Fruit fly (Drosophila melanogaster) whole organism, embryonic: ENCODE results near the gene Pax.

Source experiments
- Atf6 ChIP-seq: fragments of 200-800 bp; sonication (Bioruptor generic); IDR thresholded peaks from 2 replicates; pipeline ENCODE4 v1.3.6; 2022; ENCODE audit warnings: missing biosample characterization, missing genetic modification characterization
- Bteb2 ChIP-seq: fragments of 200-800 bp; sonication (Bioruptor generic); optimal IDR thresholded peaks from 2 replicates; lab custom pipeline; 2016; ENCODE audit warnings: missing biosample characterization, missing genetic modification characterization
- CG10654 ChIP-seq: fragments of 200-800 bp; sonication (Bioruptor generic); optimal IDR thresholded peaks from 2 replicates; lab custom pipeline; 2016; ENCODE audit warnings: missing biosample characterization, missing genetic modification characterization
- CG11560 ChIP-seq: fragments of 200-800 bp; sonication (Bioruptor generic); IDR thresholded peaks from 3 replicates; pipeline ENCODE4 v1.3.6; 2022; ENCODE audit warnings: missing biosample characterization, missing genetic modification characterization
- CG1233 ChIP-seq: fragments of 200-800 bp; sonication (Bioruptor generic); optimal IDR thresholded peaks from 4 replicates; lab custom pipeline; 2018; ENCODE audit warnings: missing biosample characterization, mild to moderate bottlenecking, missing genetic modification characterization
- CG12659 ChIP-seq: fragments of 200-800 bp; sonication (Bioruptor generic); optimal IDR thresholded peaks from 3 replicates; lab custom pipeline; 2017; ENCODE audit warnings: mild to moderate bottlenecking, missing biosample characterization, missing genetic modification reagents, missing genetic modification characterization
- CG13296 ChIP-seq: fragments of 200-800 bp; sonication (Bioruptor generic); optimal IDR thresholded peaks from 3 replicates; lab custom pipeline; 2018; ENCODE audit warnings: missing biosample characterization, mild to moderate bottlenecking, missing genetic modification characterization
- CG14667 ChIP-seq: fragments of 200-800 bp; sonication (Bioruptor generic); IDR thresholded peaks from 2 replicates; pipeline ENCODE4 v1.3.6; 2022; ENCODE audit warnings: missing biosample characterization, missing genetic modification characterization
- CG14965 ChIP-seq: fragments of 200-800 bp; sonication (Bioruptor generic); optimal IDR thresholded peaks from 2 replicates; lab custom pipeline; 2016; ENCODE audit warnings: missing biosample characterization, missing genetic modification characterization, borderline replicate concordance
- CG1647 ChIP-seq: fragments of 200-800 bp; sonication (Bioruptor generic); optimal IDR thresholded peaks from 3 replicates; lab custom pipeline; 2016; ENCODE audit warnings: missing biosample characterization, missing genetic modification characterization
- CG16815 ChIP-seq: fragments of 200-800 bp; sonication (Bioruptor generic); optimal IDR thresholded peaks from 3 replicates; lab custom pipeline; 2017; ENCODE audit warnings: missing biosample characterization, mild to moderate bottlenecking, missing genetic modification characterization
- CG17361 ChIP-seq: fragments of 200-800 bp; sonication (Bioruptor generic); IDR thresholded peaks from 3 replicates; pipeline ENCODE4 v1.3.6; 2022; ENCODE audit warnings: missing biosample characterization, missing genetic modification characterization
- CG17568 ChIP-seq: fragments of 200-800 bp; sonication (Bioruptor generic); optimal IDR thresholded peaks from 2 replicates; lab custom pipeline; 2018; ENCODE audit warnings: missing biosample characterization, mild to moderate bottlenecking, missing genetic modification characterization, moderate library complexity
- CG17829 ChIP-seq: fragments of 200-800 bp; optimal IDR thresholded peaks from 2 replicates; lab custom pipeline; 2019; ENCODE audit warnings: missing biosample characterization, mild to moderate bottlenecking, missing genetic modification characterization, moderate library complexity
- CG18764 ChIP-seq: fragments of 200-800 bp; sonication (Bioruptor generic); optimal IDR thresholded peaks from 3 replicates; lab custom pipeline; 2016; ENCODE audit warnings: missing biosample characterization, missing genetic modification characterization
- CG2129 ChIP-seq: fragments of 200-800 bp; sonication (Bioruptor generic); IDR thresholded peaks from 2 replicates; pipeline ENCODE4 v1.3.6; 2022; ENCODE audit warnings: missing biosample characterization, missing genetic modification characterization; ENCODE audit not compliant: partially characterized antibody
- CG31224 ChIP-seq: fragments of 200-800 bp; sonication (Bioruptor generic); IDR thresholded peaks from 2 replicates; pipeline ENCODE4 v1.3.6; 2022; ENCODE audit warnings: missing biosample characterization, missing genetic modification characterization
- CG33213 ChIP-seq: fragments of 200-800 bp; sonication (Bioruptor generic); optimal IDR thresholded peaks from 3 replicates; lab custom pipeline; 2016; ENCODE audit warnings: missing biosample characterization, missing genetic modification characterization
- CG4820 ChIP-seq: fragments of 200-800 bp; sonication (Bioruptor generic); optimal IDR thresholded peaks from 3 replicates; lab custom pipeline; 2016; ENCODE audit warnings: missing biosample characterization, missing genetic modification characterization
- CG6765 ChIP-seq: fragments of 200-800 bp; sonication (Bioruptor generic); optimal IDR thresholded peaks from 3 replicates; lab custom pipeline; 2017; ENCODE audit warnings: missing biosample characterization, mild to moderate bottlenecking, missing genetic modification characterization
- CG7372 ChIP-seq: fragments of 200-800 bp; sonication (Bioruptor generic); IDR thresholded peaks from 2 replicates; pipeline ENCODE4 v1.3.6; 2022; ENCODE audit warnings: missing biosample characterization, missing genetic modification characterization
- CG9817 ChIP-seq: fragments of 200-800 bp; sonication (Bioruptor generic); optimal IDR thresholded peaks from 2 replicates; lab custom pipeline; 2018; ENCODE audit warnings: missing biosample characterization, mild to moderate bottlenecking, missing genetic modification characterization, moderate library complexity
- CG9876 ChIP-seq: fragments of 200-800 bp; sonication (Bioruptor generic); optimal IDR thresholded peaks from 2 replicates; lab custom pipeline; 2016; ENCODE audit warnings: missing biosample characterization, missing genetic modification characterization
- CHES-1-like ChIP-seq: fragments of 200-800 bp; sonication (Bioruptor generic); optimal IDR thresholded peaks from 2 replicates; lab custom pipeline; 2016; ENCODE audit warnings: missing biosample characterization, missing genetic modification characterization
- Dp ChIP-seq: fragments of 200-800 bp; sonication (Bioruptor generic); optimal IDR thresholded peaks from 2 replicates; lab custom pipeline; 2018; ENCODE audit warnings: missing biosample characterization, mild to moderate bottlenecking, missing genetic modification characterization, moderate library complexity
- Dref ChIP-seq: fragments of 200-800 bp; sonication (Bioruptor generic); IDR thresholded peaks from 2 replicates; pipeline ENCODE4 v1.3.6; 2022; ENCODE audit warnings: missing biosample characterization, missing genetic modification characterization
- Ets97D ChIP-seq: fragments of 200-800 bp; sonication (Bioruptor generic); optimal IDR thresholded peaks from 3 replicates; lab custom pipeline; 2016; ENCODE audit warnings: missing biosample characterization, missing genetic modification characterization
- Mad ChIP-seq: fragments of 200-800 bp; sonication (Bioruptor generic); optimal IDR thresholded peaks from 2 replicates; lab custom pipeline; 2016; ENCODE audit warnings: missing biosample characterization, missing genetic modification characterization
- Max ChIP-seq: fragments of 200-800 bp; sonication (Bioruptor generic); optimal IDR thresholded peaks from 2 replicates; lab custom pipeline; 2016; ENCODE audit warnings: missing biosample characterization, mild to moderate bottlenecking, missing genetic modification characterization
- NK7.1 ChIP-seq: fragments of 200-800 bp; sonication (Bioruptor generic); optimal IDR thresholded peaks from 3 replicates; lab custom pipeline; 2016; ENCODE audit warnings: missing biosample characterization, missing genetic modification characterization
- Sox100B ChIP-seq: fragments of 200-800 bp; sonication (Bioruptor generic); optimal IDR thresholded peaks from 3 replicates; lab custom pipeline; 2018; ENCODE audit warnings: missing biosample characterization, mild to moderate bottlenecking, missing genetic modification characterization
- bigmax ChIP-seq: fragments of 200-800 bp; sonication (Bioruptor generic); optimal IDR thresholded peaks from 2 replicates; lab custom pipeline; 2018; ENCODE audit warnings: missing biosample characterization, mild to moderate bottlenecking, missing genetic modification characterization
- bowl ChIP-seq: fragments of 200-800 bp; sonication (Bioruptor generic); IDR thresholded peaks from 2 replicates; pipeline ENCODE4 v1.3.6; 2022; ENCODE audit warnings: missing biosample characterization, missing genetic modification characterization
- corto ChIP-seq: fragments of 200-800 bp; sonication (Bioruptor generic); optimal IDR thresholded peaks from 2 replicates; lab custom pipeline; 2016; ENCODE audit warnings: missing biosample characterization, mild to moderate bottlenecking, missing genetic modification characterization, moderate library complexity
- crc ChIP-seq: fragments of 200-800 bp; sonication (Bioruptor generic); optimal IDR thresholded peaks from 2 replicates; lab custom pipeline; 2016; ENCODE audit warnings: missing biosample characterization, missing genetic modification characterization
- dan ChIP-seq: fragments of 200-800 bp; sonication (Bioruptor generic); IDR thresholded peaks from 2 replicates; pipeline ENCODE4 v1.3.6; 2022; ENCODE audit warnings: missing biosample characterization, missing genetic modification characterization
- fd64A ChIP-seq: fragments of 200-800 bp; sonication (Bioruptor generic); optimal IDR thresholded peaks from 3 replicates; lab custom pipeline; 2018; ENCODE audit warnings: missing biosample characterization, mild to moderate bottlenecking, missing genetic modification characterization
- gem ChIP-seq: fragments of 200-800 bp; sonication (Bioruptor generic); optimal IDR thresholded peaks from 2 replicates; lab custom pipeline; 2019; ENCODE audit warnings: missing biosample characterization, mild to moderate bottlenecking, missing genetic modification characterization, moderate library complexity
- insv ChIP-seq, 2 experiments: fragments of 200-800 bp; sonication (Bioruptor generic); optimal IDR thresholded peaks; 3 replicates each; lab custom pipeline; 2016 to 2018; ENCODE audit warnings: missing biosample characterization in 2 of 2, missing genetic modification characterization in 2 of 2
- klu ChIP-seq: fragments of 200-800 bp; sonication (Bioruptor generic); IDR thresholded peaks from 2 replicates; pipeline ENCODE4 v1.3.6; 2022; ENCODE audit warnings: missing biosample characterization, missing genetic modification characterization
- nau ChIP-seq: fragments of 200-800 bp; sonication (Bioruptor generic); optimal IDR thresholded peaks from 3 replicates; lab custom pipeline; 2017; ENCODE audit warnings: missing biosample characterization, mild to moderate bottlenecking, missing genetic modification characterization, missing genetic modification reagents
- peb ChIP-seq: fragments of 200-800 bp; sonication (Bioruptor generic); IDR thresholded peaks from 2 replicates; pipeline ENCODE4 v1.3.6; 2022; ENCODE audit warnings: missing biosample characterization, missing genetic modification characterization
- pfk ChIP-seq: fragments of 200-800 bp; sonication (Bioruptor generic); optimal IDR thresholded peaks from 2 replicates; lab custom pipeline; 2018; ENCODE audit warnings: missing biosample characterization, mild to moderate bottlenecking, missing genetic modification characterization, moderate library complexity
- repo ChIP-seq: fragments of 200-800 bp; sonication (Bioruptor generic); optimal IDR thresholded peaks from 2 replicates; lab custom pipeline; 2016; ENCODE audit warnings: missing biosample characterization, missing genetic modification characterization
- rib ChIP-seq: fragments of 200-800 bp; sonication (Bioruptor generic); IDR thresholded peaks from 2 replicates; pipeline ENCODE4 v1.3.6; 2022; ENCODE audit warnings: missing biosample characterization, missing genetic modification characterization
- sisA ChIP-seq: fragments of 200-800 bp; sonication (Bioruptor generic); IDR thresholded peaks from 2 replicates; pipeline ENCODE4 v1.3.6; 2022; ENCODE audit warnings: missing biosample characterization, missing genetic modification characterization
- so ChIP-seq: fragments of 200-800 bp; sonication (Bioruptor generic); IDR thresholded peaks from 3 replicates; pipeline ENCODE4 v1.3.6; 2022; ENCODE audit warnings: missing biosample characterization, missing genetic modification characterization
- usp ChIP-seq: fragments of >200 bp; optimal IDR thresholded peaks from 2 replicates; lab custom pipeline; 2017; ENCODE audit warnings: missing biosample characterization, missing genetic modification characterization
- wor ChIP-seq: fragments of 200-800 bp; sonication (Bioruptor generic); IDR thresholded peaks from 2 replicates; pipeline ENCODE4 v1.3.6; 2022; ENCODE audit warnings: missing biosample characterization, missing genetic modification characterization

Gene Pax

DNA sequence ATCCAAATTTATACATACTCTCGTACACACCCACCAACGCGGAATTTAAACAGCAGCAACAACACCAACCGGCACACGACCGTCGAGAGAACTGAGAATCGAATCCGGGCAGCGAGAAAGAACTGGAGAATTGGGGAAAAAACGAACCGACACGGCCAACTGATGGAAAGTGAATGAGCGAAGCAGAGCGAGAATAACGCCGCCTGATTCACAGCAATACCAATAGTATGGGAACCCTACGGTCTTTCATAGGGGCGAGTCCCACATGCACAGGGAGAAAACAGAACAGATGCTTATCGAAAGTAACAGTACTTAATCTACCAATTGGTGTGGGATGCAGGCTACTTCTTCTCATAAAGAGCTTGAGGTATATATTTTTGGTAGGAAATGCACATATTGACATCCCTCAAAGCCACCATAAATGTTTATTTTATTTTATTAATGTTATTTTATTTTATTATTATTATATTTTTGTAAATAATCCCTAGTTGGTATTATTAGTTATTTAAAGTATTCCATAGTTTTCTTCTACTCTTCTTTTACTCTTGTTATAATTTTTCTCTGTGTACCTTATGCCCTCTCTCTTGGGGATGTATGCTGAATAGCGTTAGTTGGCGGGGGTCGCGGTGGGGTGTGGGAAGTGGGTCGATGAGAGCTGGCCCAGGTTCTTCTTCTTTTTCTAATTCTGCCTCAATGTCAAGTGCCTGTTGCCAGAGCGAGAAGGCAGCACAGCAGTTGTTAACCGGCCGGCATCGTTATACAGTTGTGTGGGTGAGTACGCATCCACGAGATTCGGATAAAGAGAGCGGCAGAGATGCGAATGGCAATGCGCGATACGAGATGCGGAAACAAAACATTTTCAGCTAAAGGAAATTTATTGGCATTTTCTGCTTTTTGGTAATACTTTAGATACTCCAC, 27.8 kb downstream of the Pax start, which contains the start of gene CG17544 (continued):
- TF ChIP-seq crc (GFP tag; lab: Kevin White, UChicago) (no peak), bowl (GFP tag; lab: Robert Waterston, UW) (no peak), CG6765 (GFP tag; lab: Kevin White, UChicago) (peak; percentile 82), CG4820 (peak; percentile 52), Bteb2 (GFP tag; lab: Kevin White, UChicago) (no peak), NK7.1 (GFP tag; lab: Kevin White, UChicago) (no peak), Atf6 (GFP tag; lab: Robert Waterston, UW) (peak; percentile 57), insv (GFP tag; optimal IDR thresholded peaks at IDR 0.05; lab: Kevin White, UChicago) (peak in 1 of 2 experiments; percentile 28), CG16815 (GFP tag; lab: Kevin White, UChicago) (peak; percentile 80), CG2129 (GFP tag; lab: Robert Waterston, UW) (no peak), so (GFP tag; lab: Robert Waterston, UW) (no peak), CG1233 (GFP tag; lab: Kevin White, UChicago) (peak; percentile 89), sisA (peak; percentile 51), CG1647 (GFP tag; lab: Kevin White, UChicago) (no peak), dan (GFP tag; lab: Robert Waterston, UW) (no peak), CG13296 (GFP tag; lab: Kevin White, UChicago) (peak; percentile 81), CG11560 (tag; lab: Robert Waterston, UW) (0 out of 3 replicates have a peak, but pooled peaks have one; percentile 8), peb (GFP tag; lab: Robert Waterston, UW) (no peak), CG7372 (GFP tag; lab: Robert Waterston, UW) (peak; percentile 25), corto (GFP tag; lab: Kevin White, UChicago) (no peak), CG33213 (GFP tag; lab: Kevin White, UChicago) (no peak), CG17361 (GFP tag; lab: Robert Waterston, UW) (peak; percentile 87), usp (GFP tag; lab: Kevin White, UChicago) (no peak), Max (no peak), Ets97D (GFP tag; lab: Kevin White, UChicago) (no peak), gem (tag; lab: Kevin White, UChicago) (peak; percentile 90), Dref (GFP tag; lab: Robert Waterston, UW) (no peak), CG14667 (GFP tag; lab: Robert Waterston, UW) (peak; percentile 33; the same call in 1 of the 2 replicates), Mad (GFP tag; lab: Kevin White, UChicago) (no peak), CG9817 (peak; percentile 74), CG17829 (tag; lab: Kevin White, UChicago) (peak; percentile 82), fd64A (GFP tag; lab: Kevin White, UChicago) (peak; percentile 21), CHES-1-like (peak; percentile 30), CG31224 (GFP tag; lab: Robert Waterston, UW) (peak; percentile 46; the same call in 1 of the 2 replicates), CG10654 (GFP tag; lab: Kevin White, UChicago) (peak; percentile 70), Dp (no peak), repo (GFP tag; lab: Kevin White, UChicago) (no peak), nau (GFP tag; lab: Kevin White, UChicago) (peak; percentile 70), rib (GFP tag; lab: Robert Waterston, UW) (peak; percentile 66; the same call in 1 of the 2 replicates), wor (peak; percentile 21; the same call in 1 of the 2 replicates), CG9876 (GFP tag; lab: Kevin White, UChicago) (no peak), klu (peak; percentile 69; the same call in 1 of the 2 replicates), pfk (peak; percentile 3), Sox100B (GFP tag; lab: Kevin White, UChicago) (peak; percentile 88), CG14965 (GFP tag; lab: Kevin White, UChicago) (no peak), CG18764 (GFP tag; lab: Kevin White, UChicago) (peak; percentile 52), CG17568 (GFP tag; lab: Kevin White, UChicago) (no peak), bigmax (GFP tag; lab: Kevin White, UChicago) (no peak), CG12659 (GFP tag; lab: Kevin White, UChicago) (peak; percentile 82)
